Fruit fly (Drosophila melanogaster): ENCODE data around the gene Ir85a.

Gene Ir85a

dm6 chr3R:8846154-8846648, 51.7 kb downstream of the Ir85a start (continued):
- TF ChIP-seq vnd (GFP tag; IDR thresholded peaks at IDR 0.05; ENCODE audit: partially characterized antibody) (no peak), aop (GFP tag; IDR thresholded peaks at IDR 0.05) (0 out of 2 replicates have a peak, but pooled peaks have one; percentile 43), exex (tag; optimal IDR thresholded peaks at IDR 0.05) (no peak), hbn (GFP tag; IDR thresholded peaks at IDR 0.05; ENCODE audit: partially characterized antibody) (no peak), fd3F (GFP tag; optimal IDR thresholded peaks at IDR 0.05) (no peak), Ravus (GFP tag; IDR thresholded peaks at IDR 0.05) (no peak), NC2β (GFP tag; optimal IDR thresholded peaks at IDR 0.05) (peak; percentile 65), CG11456 (GFP tag; IDR thresholded peaks at IDR 0.05) (no peak), fd64A (GFP tag; optimal IDR thresholded peaks at IDR 0.05) (peak; percentile 71), CG1529 (GFP tag; optimal IDR thresholded peaks at IDR 0.05) (peak; percentile 65), CG14014 (GFP tag; IDR thresholded peaks at IDR 0.05) (peak; percentile 52; the same call in 1 of the 2 replicates), gcm2 (GFP tag; optimal IDR thresholded peaks at IDR 0.05) (peak; percentile 33), CG6254 (GFP tag; optimal IDR thresholded peaks at IDR 0.05) (peak; percentile 38), CG4820 (GFP tag; optimal IDR thresholded peaks at IDR 0.05) (no peak), gro (GFP tag; optimal IDR thresholded peaks at IDR 0.05) (peak; percentile 54), ham (GFP tag; IDR thresholded peaks at IDR 0.05) (no peak), Hmr (GFP tag; optimal IDR thresholded peaks at IDR 0.05) (peak; percentile 77), CG9797 (GFP tag; optimal IDR thresholded peaks at IDR 0.05) (peak; percentile 16), chn (GFP tag; optimal IDR thresholded peaks at IDR 0.05) (peak; percentile 18), hkb (optimal IDR thresholded peaks at IDR 0.05) (no peak), hkb (GFP tag; IDR thresholded peaks at IDR 0.05) (peak; percentile 81), lmd (GFP tag; IDR thresholded peaks at IDR 0.05) (no peak), z (GFP tag; IDR thresholded peaks at IDR 0.05) (peak; percentile 75; the same call in 2 of the 3 replicates), CG3847 (GFP tag; IDR thresholded peaks at IDR 0.05) (no peak), CG17612 (GFP tag; IDR thresholded peaks at IDR 0.05) (no peak), Lpt (GFP tag; optimal IDR thresholded peaks at IDR 0.05) (no peak), caup (GFP tag; optimal IDR thresholded peaks at IDR 0.05; ENCODE audit: severe bottlenecking) (peak; percentile 75), mam (GFP tag; optimal IDR thresholded peaks at IDR 0.05) (no peak), Mrtf (GFP tag; IDR thresholded peaks at IDR 0.05) (no peak), chm (GFP tag; IDR thresholded peaks at IDR 0.05) (peak; percentile 89), pros (GFP tag; optimal IDR thresholded peaks at IDR 0.05) (peak; percentile 84), CG1602 (GFP tag; optimal IDR thresholded peaks at IDR 0.05) (no peak)

All from whole organism, embryonic.